Fruit fly (Drosophila melanogaster): Measurements from ENCODE around the gene Arl1.
A peak's percentile ranks its signal among the peaks of the same experiment; 100 is the strongest.

Gene Arl1

dm6 chr3L:15954784-15955427 lies 28.0 kb upstream of the Arl1 start, which contains the start of the genes Pka-C3 and GXIVsPLA2 (continued):
- TF ChIP-seq sd (tag; optimal IDR thresholded peaks at IDR 0.05) (peak; percentile 77), CG18476 (GFP tag; optimal IDR thresholded peaks at IDR 0.05) (no peak), onecut (GFP tag; IDR thresholded peaks at IDR 0.05) (no peak), CG11093 (GFP tag; IDR thresholded peaks at IDR 0.05) (no peak), slou (GFP tag; optimal IDR thresholded peaks at IDR 0.05) (no peak), nerfin-2 (GFP tag; IDR thresholded peaks at IDR 0.05; ENCODE audit: partially characterized antibody) (no peak), bowl (GFP tag; IDR thresholded peaks at IDR 0.05) (no peak), CG17802 (tag; optimal IDR thresholded peaks at IDR 0.05) (no peak), Xrp1 (GFP tag; IDR thresholded peaks at IDR 0.05) (no peak), Dbx (GFP tag; IDR thresholded peaks at IDR 0.05) (no peak), Vsx1 (GFP tag; optimal IDR thresholded peaks at IDR 0.05) (no peak), hb (GFP tag; IDR thresholded peaks at IDR 0.05; ENCODE audit: partially characterized antibody) (no peak), fd3F (GFP tag; optimal IDR thresholded peaks at IDR 0.05) (no peak), lbe (GFP tag; optimal IDR thresholded peaks at IDR 0.05) (peak; percentile 44)

DNA sequence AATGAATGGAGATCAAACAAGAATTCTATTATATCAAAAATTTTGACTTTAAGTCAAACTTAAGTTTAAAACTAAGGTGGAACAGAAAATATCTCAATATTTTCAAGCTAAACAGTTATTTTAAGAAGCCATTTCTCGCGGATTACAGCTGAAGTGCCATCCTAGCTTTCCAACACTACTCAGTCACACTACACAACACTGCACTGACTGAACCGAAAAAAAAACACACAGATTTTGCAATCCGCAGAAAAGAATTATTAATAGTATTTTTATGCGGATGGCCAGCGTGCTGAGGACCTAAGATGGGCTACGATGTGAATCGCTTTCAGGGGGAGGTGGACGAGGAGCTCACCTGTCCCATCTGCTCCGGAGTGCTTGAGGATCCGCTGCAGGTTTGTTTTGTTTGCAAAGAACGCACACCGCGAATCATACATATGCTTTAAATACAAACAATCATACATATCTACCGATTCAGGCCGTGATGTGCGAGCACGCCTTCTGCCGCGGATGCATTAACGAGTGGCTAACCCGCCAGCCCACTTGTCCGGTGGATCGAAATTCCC lies 26.4 kb upstream of the Arl1 start, which contains the start of gene elgi:
Gene elgi (plus strand): TSS at position 103 of the 563 bp plus-strand sequence.
- peak; percentile 39 for TF ChIP-seq unpg (GFP tag; optimal IDR thresholded peaks at IDR 0.05)
- peak; percentile 39 for TF ChIP-seq CG18619 (GFP tag; optimal IDR thresholded peaks at IDR 0.05)
- TF ChIP-seq pfk (GFP tag; optimal IDR thresholded peaks at IDR 0.05) = no peak
- TF ChIP-seq CG10462 (GFP tag; optimal IDR thresholded peaks at IDR 0.05) = peak; percentile 5
- TF ChIP-seq Sin3A (optimal IDR thresholded peaks at IDR 0.05) = peak; percentile 0
- TF ChIP-seq luna (GFP tag; optimal IDR thresholded peaks at IDR 0.05) = peak; percentile 2
- TF ChIP-seq pho (GFP tag; optimal IDR thresholded peaks at IDR 0.05) = peak; percentile 67
- no peak; the same call in 3 of the 4 replicates for TF ChIP-seq Gug (GFP tag; IDR thresholded peaks at IDR 0.05)
- TF ChIP-seq klu (GFP tag; IDR thresholded peaks at IDR 0.05) = no peak
- TF ChIP-seq gfzf (GFP tag; optimal IDR thresholded peaks at IDR 0.05) = peak; percentile 17
- no peak for TF ChIP-seq salm (tag; optimal IDR thresholded peaks at IDR 0.05)
- no peak for TF ChIP-seq TFAM (GFP tag; optimal IDR thresholded peaks at IDR 0.05)
- TF ChIP-seq CG33557 (GFP tag; optimal IDR thresholded peaks at IDR 0.05) = peak; percentile 30
- peak; percentile 12 for TF ChIP-seq BEAF-32 (GFP tag; optimal IDR thresholded peaks at IDR 0.05)
- TF ChIP-seq CG2875 (GFP tag; optimal IDR thresholded peaks at IDR 0.05) = peak; percentile 11
- peak; percentile 57 for TF ChIP-seq CG9817 (tag; optimal IDR thresholded peaks at IDR 0.05)
- TF ChIP-seq Nf-YA (GFP tag; IDR thresholded peaks at IDR 0.05) = no peak
- TF ChIP-seq pzg (GFP tag; optimal IDR thresholded peaks at IDR 0.05) = peak; percentile 68
- no peak for TF ChIP-seq usp (GFP tag; optimal IDR thresholded peaks at IDR 0.05)
- no peak for TF ChIP-seq ttk (GFP tag; IDR thresholded peaks at IDR 0.05)
- peak; percentile 22 for TF ChIP-seq disco-r (GFP tag; optimal IDR thresholded peaks at IDR 0.05)
- TF ChIP-seq fd3F (GFP tag; optimal IDR thresholded peaks at IDR 0.05) = peak; percentile 17
- TF ChIP-seq CG8290 (GFP tag; optimal IDR thresholded peaks at IDR 0.05) = no peak
- TF ChIP-seq CG8290 (tag; optimal IDR thresholded peaks at IDR 0.05) = no peak
- peak; percentile 47 for TF ChIP-seq CG12391 (tag; optimal IDR thresholded peaks at IDR 0.05)
- TF ChIP-seq yki (optimal IDR thresholded peaks at IDR 0.05) = no peak
- peak; percentile 18 for TF ChIP-seq CG12744 (GFP tag; optimal IDR thresholded peaks at IDR 0.05)
- TF ChIP-seq CG10209 (GFP tag; optimal IDR thresholded peaks at IDR 0.05) = peak; percentile 29
- no peak for TF ChIP-seq sens (GFP tag)
- no peak for TF ChIP-seq fru (optimal IDR thresholded peaks at IDR 0.05)
- TF ChIP-seq tio (GFP tag; optimal IDR thresholded peaks at IDR 0.05) = no peak
- TF ChIP-seq CG7786 (GFP tag; optimal IDR thresholded peaks at IDR 0.05) = peak; percentile 76
- TF ChIP-seq Dek (tag; optimal IDR thresholded peaks at IDR 0.05) = peak; percentile 51
- TF ChIP-seq CG10543 (GFP tag; optimal IDR thresholded peaks at IDR 0.05) = peak; percentile 20
- TF ChIP-seq PHDP (tag; optimal IDR thresholded peaks at IDR 0.05) = peak; percentile 34
- peak; percentile 33 for TF ChIP-seq cwo (GFP tag; optimal IDR thresholded peaks at IDR 0.05)
- TF ChIP-seq mirr (GFP tag; optimal IDR thresholded peaks at IDR 0.05) = peak; percentile 47
